Fruit fly (Drosophila melanogaster) whole organism, prepupa: Measurements from ENCODE around the gene Ripalpha.

Experiments used
- CG10631 ChIP-seq: fragments of 200-800 bp; sonication (Bioruptor generic); optimal IDR thresholded peaks from 2 replicates; lab custom pipeline; 2016; ENCODE audit warnings: missing biosample characterization, missing genetic modification characterization
- CG10669 ChIP-seq: fragments of 200-800 bp; sonication (Bioruptor generic); optimal IDR thresholded peaks from 3 replicates; lab custom pipeline; 2018; ENCODE audit warnings: missing biosample characterization, mild to moderate bottlenecking, missing genetic modification characterization, moderate library complexity
- CG11294 ChIP-seq: fragments of 200-800 bp; sonication (Bioruptor generic); IDR thresholded peaks from 2 replicates; pipeline ENCODE4 v1.3.6; 2022; ENCODE audit warnings: missing biosample characterization, missing genetic modification characterization
- CG11762 ChIP-seq: fragments of 200-800 bp; sonication (Bioruptor generic); optimal IDR thresholded peaks from 3 replicates; lab custom pipeline; 2016; ENCODE audit warnings: missing biosample characterization, missing genetic modification characterization; ENCODE audit not compliant: insufficient read depth
- CG15336 ChIP-seq: fragments of 200-800 bp; sonication (Bioruptor generic); IDR thresholded peaks from 2 replicates; pipeline ENCODE4 v1.3.6; 2022; ENCODE audit warnings: missing biosample characterization, missing genetic modification characterization
- CG1621 ChIP-seq: fragments of 200-800 bp; sonication (Bioruptor generic); optimal IDR thresholded peaks from 3 replicates; lab custom pipeline; 2018; ENCODE audit warnings: missing biosample characterization, mild to moderate bottlenecking, missing genetic modification characterization
- CG16779 ChIP-seq: fragments of 200-800 bp; sonication (Bioruptor generic); optimal IDR thresholded peaks from 3 replicates; lab custom pipeline; 2017; ENCODE audit warnings: missing biosample characterization, mild to moderate bottlenecking, missing genetic modification characterization
- CG31627 ChIP-seq: fragments of 200-800 bp; sonication (Bioruptor generic); optimal IDR thresholded peaks from 3 replicates; lab custom pipeline; 2016; ENCODE audit warnings: missing biosample characterization, missing genetic modification characterization
- CG32006 ChIP-seq: fragments of 200-800 bp; sonication (Bioruptor generic); optimal IDR thresholded peaks from 3 replicates; lab custom pipeline; 2017; ENCODE audit warnings: missing biosample characterization, mild to moderate bottlenecking, missing genetic modification characterization
- CG34406 ChIP-seq: fragments of 200-800 bp; sonication (Bioruptor generic); optimal IDR thresholded peaks from 3 replicates; lab custom pipeline; 2016; ENCODE audit warnings: missing biosample characterization, missing genetic modification characterization
- CG3919 ChIP-seq: fragments of 200-800 bp; sonication (Bioruptor generic); optimal IDR thresholded peaks from 3 replicates; lab custom pipeline; 2016; ENCODE audit warnings: missing biosample characterization, missing genetic modification characterization
- CG4318 ChIP-seq: fragments of 200-800 bp; sonication (Bioruptor generic); optimal IDR thresholded peaks from 3 replicates; lab custom pipeline; 2017; ENCODE audit warnings: missing biosample characterization, mild to moderate bottlenecking, missing genetic modification characterization
- CG6163 ChIP-seq: fragments of 200-800 bp; sonication (Bioruptor generic); IDR thresholded peaks from 3 replicates; pipeline ENCODE4 v1.3.6; 2022; ENCODE audit warnings: missing biosample characterization, missing genetic modification characterization
- CG6792 ChIP-seq: fragments of 200-800 bp; sonication (Bioruptor generic); optimal IDR thresholded peaks from 3 replicates; lab custom pipeline; 2016; ENCODE audit warnings: missing biosample characterization, missing genetic modification characterization
- CG6808 ChIP-seq: fragments of 200-800 bp; sonication (Bioruptor generic); optimal IDR thresholded peaks from 3 replicates; lab custom pipeline; 2017; ENCODE audit warnings: missing biosample characterization, missing genetic modification characterization, mild to moderate bottlenecking, moderate library complexity, missing genetic modification reagents
- CG6854 ChIP-seq: fragments of 200-800 bp; sonication (Bioruptor generic); optimal IDR thresholded peaks from 2 replicates; lab custom pipeline; 2017; ENCODE audit warnings: missing biosample characterization, mild to moderate bottlenecking, missing genetic modification characterization
- CG7368 ChIP-seq: fragments of 200-800 bp; sonication (Bioruptor generic); optimal IDR thresholded peaks from 3 replicates; lab custom pipeline; 2016; ENCODE audit warnings: missing biosample characterization, missing genetic modification characterization
- CG8319 ChIP-seq: fragments of 200-800 bp; sonication (Bioruptor generic); optimal IDR thresholded peaks from 3 replicates; lab custom pipeline; 2016; ENCODE audit warnings: missing biosample characterization, missing genetic modification characterization
- CG9139 ChIP-seq: fragments of 200-800 bp; sonication (Bioruptor generic); optimal IDR thresholded peaks from 3 replicates; lab custom pipeline; 2017; ENCODE audit warnings: missing biosample characterization, mild to moderate bottlenecking, missing genetic modification characterization
- Eip75B ChIP-seq: fragments of 200-800 bp; sonication (Bioruptor generic); optimal IDR thresholded peaks from 3 replicates; lab custom pipeline; 2016; ENCODE audit warnings: missing biosample characterization, missing genetic modification characterization
- Eip78C ChIP-seq: fragments of 200-800 bp; sonication (Bioruptor generic); peaks from one replicate; lab custom pipeline; 2016; ENCODE audit warnings: missing biosample characterization, missing genetic modification characterization
- Eip93F ChIP-seq: fragments of 200-800 bp; sonication (Bioruptor generic); optimal IDR thresholded peaks from 2 replicates; lab custom pipeline; 2016; ENCODE audit warnings: missing biosample characterization, mild to moderate bottlenecking, missing genetic modification characterization
- Ets96B ChIP-seq: fragments of 200-800 bp; optimal IDR thresholded peaks from 2 replicates; lab custom pipeline; 2019; ENCODE audit warnings: missing biosample characterization, mild to moderate bottlenecking, missing genetic modification characterization, moderate library complexity
- Gug ChIP-seq: fragments of 200-800 bp; sonication (Bioruptor generic); IDR thresholded peaks from 2 replicates; pipeline ENCODE4 v1.3.6; 2022; ENCODE audit warnings: missing biosample characterization, missing genetic modification characterization
- Hr38 ChIP-seq: sonication (Bioruptor generic); optimal IDR thresholded peaks from 2 replicates; lab custom pipeline; 2016; ENCODE audit warnings: missing biosample characterization, missing genetic modification characterization
- Hr39 ChIP-seq: fragments of 200-800 bp; sonication (Bioruptor generic); optimal IDR thresholded peaks from 2 replicates; lab custom pipeline; 2016; ENCODE audit warnings: missing biosample characterization, missing genetic modification characterization
- Smox ChIP-seq: fragments of 200-800 bp; sonication (Bioruptor generic); optimal IDR thresholded peaks from 3 replicates; lab custom pipeline; 2016; ENCODE audit warnings: missing biosample characterization, missing genetic modification characterization
- Sox102F ChIP-seq: fragments of 200-800 bp; sonication (Bioruptor generic); optimal IDR thresholded peaks from 2 replicates; lab custom pipeline; 2016; ENCODE audit warnings: missing biosample characterization, mild to moderate bottlenecking, missing genetic modification characterization
- Sox14 ChIP-seq: fragments of 200-800 bp; sonication (Bioruptor generic); optimal IDR thresholded peaks from 3 replicates; lab custom pipeline; 2016; ENCODE audit warnings: missing biosample characterization, missing genetic modification characterization
- achi ChIP-seq: fragments of 200-800 bp; sonication (Bioruptor generic); optimal IDR thresholded peaks from 3 replicates; lab custom pipeline; 2016; ENCODE audit warnings: missing biosample characterization, missing genetic modification characterization
- acj6 ChIP-seq: fragments of 200-800 bp; sonication (Bioruptor generic); optimal IDR thresholded peaks from 3 replicates; lab custom pipeline; 2016; ENCODE audit warnings: missing biosample characterization, missing genetic modification characterization
- cyc ChIP-seq: fragments of 200-800 bp; sonication (Bioruptor generic); optimal IDR thresholded peaks from 3 replicates; lab custom pipeline; 2016; ENCODE audit warnings: missing biosample characterization, missing genetic modification characterization
- dsx ChIP-seq: fragments of 200-800 bp; optimal IDR thresholded peaks from 3 replicates; lab custom pipeline; 2019; ENCODE audit warnings: missing biosample characterization, mild to moderate bottlenecking, missing genetic modification characterization, moderate library complexity; ENCODE audit not compliant: poor library complexity, severe bottlenecking
- eg ChIP-seq: fragments of 200-800 bp; sonication (Bioruptor generic); IDR thresholded peaks from 3 replicates; pipeline ENCODE4 v1.3.6; 2022; ENCODE audit warnings: missing biosample characterization, missing genetic modification characterization
- esn ChIP-seq: fragments of 200-800 bp; sonication (Bioruptor generic); optimal IDR thresholded peaks from 2 replicates; lab custom pipeline; 2016; ENCODE audit warnings: missing biosample characterization, mild to moderate bottlenecking, missing genetic modification characterization, moderate library complexity
- fd59A ChIP-seq: fragments of 200-800 bp; sonication (Bioruptor generic); optimal IDR thresholded peaks from 2 replicates; lab custom pipeline; 2017; ENCODE audit warnings: missing biosample characterization, mild to moderate bottlenecking, missing genetic modification characterization, missing genetic modification reagents
- fd85E ChIP-seq: fragments of 200-800 bp; sonication (Bioruptor generic); optimal IDR thresholded peaks from 3 replicates; lab custom pipeline; 2016; ENCODE audit warnings: missing biosample characterization, missing genetic modification characterization
- fkh ChIP-seq: fragments of 200-800 bp; sonication (Bioruptor generic); optimal IDR thresholded peaks from 3 replicates; lab custom pipeline; 2017; ENCODE audit warnings: missing biosample characterization, mild to moderate bottlenecking, missing genetic modification characterization, moderate library complexity
- net ChIP-seq: fragments of 200-800 bp; sonication (Bioruptor generic); optimal IDR thresholded peaks from 3 replicates; lab custom pipeline; 2016; ENCODE audit warnings: missing biosample characterization, missing genetic modification characterization
- pdm3 ChIP-seq: fragments of 200-800 bp; sonication (Bioruptor generic); optimal IDR thresholded peaks from 3 replicates; lab custom pipeline; 2016; ENCODE audit warnings: missing biosample characterization, missing genetic modification characterization
- ss ChIP-seq, 2 experiments: fragments of 200-800 bp; sonication (Bioruptor generic); optimal IDR thresholded peaks; 2 replicates in 1 of 2; 3 replicates in 1 of 2; lab custom pipeline; 2017 to 2018; ENCODE audit warnings: mild to moderate bottlenecking in 2 of 2, missing biosample characterization in 2 of 2, missing genetic modification characterization in 2 of 2, moderate library complexity in 1 of 2
- svp ChIP-seq: fragments of 200-800 bp; sonication (Bioruptor generic); peaks from one replicate; lab custom pipeline; 2016; ENCODE audit warnings: missing biosample characterization, missing genetic modification characterization

Ripalpha gene

dm6 chr2L:10205940-10206339 is 5.2 kb upstream of the Ripalpha start:
- TF ChIP-seq CG6808 (GFP tag; lab: Kevin White, UChicago), result no peak
- TF ChIP-seq CG1621, result no peak
- TF ChIP-seq eg (GFP tag; lab: Robert Waterston, UW), result no peak
- no peak for TF ChIP-seq net (GFP tag; lab: Kevin White, UChicago)
- no peak for TF ChIP-seq CG4318 (GFP tag; lab: Kevin White, UChicago)
- no peak for TF ChIP-seq Smox (GFP tag; lab: Kevin White, UChicago)
- no peak for TF ChIP-seq CG8319 (GFP tag; lab: Kevin White, UChicago)
- TF ChIP-seq fd59A (GFP tag; lab: Kevin White, UChicago), result no peak
- no peak for TF ChIP-seq fkh (GFP tag; lab: Kevin White, UChicago)
- no peak for TF ChIP-seq CG16779
- no peak for TF ChIP-seq acj6 (GFP tag; lab: Kevin White, UChicago)
- TF ChIP-seq dsx (GFP tag; lab: Kevin White, UChicago), result no peak
- TF ChIP-seq ss (GFP tag; optimal IDR thresholded peaks at IDR 0.05; lab: Kevin White, UChicago), result no peak
- TF ChIP-seq CG6792 (GFP tag; lab: Kevin White, UChicago), result no peak
- TF ChIP-seq CG7368, result no peak
- TF ChIP-seq Hr38 (GFP tag; lab: Kevin White, UChicago), result no peak
- TF ChIP-seq esn (GFP tag; lab: Kevin White, UChicago), result no peak

- TF ChIP-seq CG6854 (GFP tag; lab: Kevin White, UChicago), result peak; percentile 17
- no peak for TF ChIP-seq CG10631 (GFP tag; lab: Kevin White, UChicago)
- TF ChIP-seq Eip93F (GFP tag; lab: Kevin White, UChicago), result no peak
- TF ChIP-seq Eip78C (GFP tag; lab: Kevin White, UChicago), result peak; percentile 27
- TF ChIP-seq CG32006 (GFP tag; lab: Kevin White, UChicago), result no peak
- TF ChIP-seq Hr39, result no peak
- no peak for TF ChIP-seq achi (GFP tag; lab: Kevin White, UChicago)
- no peak for TF ChIP-seq Ets96B (tag; lab: Kevin White, UChicago)
- no peak for TF ChIP-seq CG11762
- TF ChIP-seq CG31627 (GFP tag; lab: Kevin White, UChicago), result no peak
- TF ChIP-seq net (GFP tag; lab: Kevin White, UChicago), result no peak
- TF ChIP-seq CG34406 (GFP tag; lab: Kevin White, UChicago), result no peak
- TF ChIP-seq CG11294 (GFP tag; lab: Robert Waterston, UW), result no peak
- no peak for TF ChIP-seq CG9139 (GFP tag; lab: Kevin White, UChicago)
- no peak for TF ChIP-seq fd59A (GFP tag; lab: Kevin White, UChicago)
- TF ChIP-seq dsx (GFP tag; lab: Kevin White, UChicago), result no peak
- no peak for TF ChIP-seq CG4318 (GFP tag; lab: Kevin White, UChicago)
- no peak for TF ChIP-seq CG16779
- TF ChIP-seq svp (GFP tag; lab: Kevin White, UChicago), result no peak
- TF ChIP-seq Eip75B (GFP tag; lab: Kevin White, UChicago), result no peak
- no peak for TF ChIP-seq fd85E (GFP tag; lab: Kevin White, UChicago)
- TF ChIP-seq Sox14 (GFP tag; lab: Kevin White, UChicago), result peak; percentile 31
- TF ChIP-seq Gug, result no peak
- TF ChIP-seq CG15336 (GFP tag; lab: Robert Waterston, UW), result no peak
- no peak for TF ChIP-seq CG8319 (GFP tag; lab: Kevin White, UChicago)
- TF ChIP-seq CG6163 (GFP tag; lab: Robert Waterston, UW), result no peak
- no peak for TF ChIP-seq eg (GFP tag; lab: Robert Waterston, UW)
- TF ChIP-seq pdm3 (GFP tag; lab: Kevin White, UChicago), result no peak
- TF ChIP-seq Sox102F, result no peak
- no peak for TF ChIP-seq cyc (GFP tag; lab: Kevin White, UChicago)
- TF ChIP-seq CG10669 (GFP tag; lab: Kevin White, UChicago), result no peak
- TF ChIP-seq CG3919 (GFP tag; lab: Kevin White, UChicago), result no peak
- peak; percentile 76 for TF ChIP-seq fkh (GFP tag; lab: Kevin White, UChicago)
Measured at dm6 chr2L:10203933-10204509, 3.2 kb upstream of the Ripalpha start, which contains the start of gene CG34159. TSS of gene CG34159 (minus strand) at chr2L:10204317.
